Worm (Caenorhabditis elegans) whole organism, L3 larva: ENCODE results near the gene Y54E2A.9.
A peak's percentile ranks its signal among the peaks of the same experiment; 100 is the strongest.

Source experiments
- ama-1 ChIP-seq: fragments of 150-350 bp; optimal IDR thresholded peaks from 2 replicates; lab custom pipeline; 2018
- egl-27 ChIP-seq: sonication (generic microtip); optimal IDR thresholded peaks from 4 replicates; lab custom pipeline; 2017; ENCODE audit warnings: missing biosample characterization, missing genetic modification reagents, missing genetic modification characterization
- hmg-11 ChIP-seq: sonication (generic microtip); optimal IDR thresholded peaks from 2 replicates; lab custom pipeline; 2016; ENCODE audit warnings: missing genetic modification characterization, missing compliant biosample characterization
- mdl-1 ChIP-seq: fragments of 150-350 bp; optimal IDR thresholded peaks from 2 replicates; lab custom pipeline; 2014; ENCODE audit warnings: missing biosample characterization, missing genetic modification characterization
- nhr-11 ChIP-seq: fragments of 150-350 bp; optimal IDR thresholded peaks from 2 replicates; lab custom pipeline; 2014; ENCODE audit warnings: missing biosample characterization, missing genetic modification characterization
- pha-4 ChIP-seq: fragments of 150-350 bp; optimal IDR thresholded peaks from 2 replicates; lab custom pipeline; 2014; ENCODE audit warnings: missing biosample characterization, missing genetic modification reagents, missing genetic modification characterization
- unc-39 ChIP-seq: sonication (generic microtip); optimal IDR thresholded peaks from 4 replicates; lab custom pipeline; 2017; ENCODE audit warnings: missing biosample characterization, missing genetic modification characterization
- ztf-4 ChIP-seq: fragments of 150-350 bp; optimal IDR thresholded peaks from 2 replicates; lab custom pipeline; 2014; ENCODE audit warnings: missing biosample characterization, missing genetic modification characterization

DNA sequence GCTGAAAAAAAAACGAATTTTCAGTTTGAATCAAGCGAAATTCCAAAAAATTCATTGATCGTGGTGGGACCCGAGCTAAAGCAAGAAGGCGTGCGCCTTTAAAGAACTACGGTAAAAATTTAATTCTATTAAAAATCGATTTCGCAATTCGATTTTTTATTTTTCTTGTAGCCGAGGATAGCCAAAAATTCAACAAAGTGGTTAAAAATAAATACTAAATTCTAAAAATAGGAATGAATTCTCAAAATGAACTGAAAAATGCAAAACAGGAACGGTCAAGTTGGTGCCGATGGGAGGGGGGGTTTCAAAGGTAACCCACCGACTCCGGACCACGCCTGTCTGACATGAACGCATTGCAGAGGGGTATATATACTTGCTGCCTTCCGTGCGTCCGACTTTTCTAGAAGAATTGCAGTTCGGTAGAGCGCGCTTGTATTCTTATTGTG, 15.3 kb upstream of the Y54E2A.9 start:
- TF ChIP-seq nhr-11 (tag; lab: Kevin White, UChicago) (no peak), ama-1 (lab: Kevin White, UChicago) (peak; percentile 45), pha-4 (tag; lab: Kevin White, UChicago) (no peak), ztf-4 (tag; lab: Kevin White, UChicago) (no peak), unc-39 (tag; lab: Kevin White, UChicago) (no peak), hmg-11 (tag; lab: Kevin White, UChicago) (peak; percentile 75), mdl-1 (tag; lab: Kevin White, UChicago) (no peak), egl-27 (tag; lab: Kevin White, UChicago) (no peak)
